Fruit fly (Drosophila melanogaster) whole organism, embryonic: ENCODE measurements around the gene AhcyL1.

Experiments used
- Bgb ChIP-seq: fragments of 200-800 bp; sonication (Bioruptor generic); IDR thresholded peaks from 2 replicates; pipeline ENCODE4 v1.3.6; 2022; ENCODE audit warnings: missing biosample characterization, missing genetic modification characterization; ENCODE audit not compliant: partially characterized antibody
- CG10147 ChIP-seq: fragments of 200-800 bp; sonication (Bioruptor generic); optimal IDR thresholded peaks from 2 replicates; lab custom pipeline; 2019; ENCODE audit warnings: missing biosample characterization, mild to moderate bottlenecking, missing genetic modification characterization, moderate library complexity
- CG10959 ChIP-seq: fragments of 200-800 bp; sonication (Bioruptor generic); IDR thresholded peaks from 2 replicates; pipeline ENCODE4 v1.3.6; 2022; ENCODE audit warnings: missing biosample characterization, missing genetic modification characterization
- CG12104 ChIP-seq: fragments of 200-800 bp; sonication (Bioruptor generic); optimal IDR thresholded peaks from 3 replicates; lab custom pipeline; 2016; ENCODE audit warnings: missing biosample characterization, missing genetic modification characterization
- CG12391 ChIP-seq: fragments of 200-800 bp; sonication (Bioruptor generic); optimal IDR thresholded peaks from 3 replicates; lab custom pipeline; 2018; ENCODE audit warnings: missing biosample characterization, mild to moderate bottlenecking, missing genetic modification characterization, moderate library complexity
- CG13287 ChIP-seq: fragments of 200-800 bp; sonication (Bioruptor generic); IDR thresholded peaks from 2 replicates; pipeline ENCODE4 v1.3.6; 2022; ENCODE audit warnings: missing biosample characterization, missing genetic modification characterization; ENCODE audit not compliant: partially characterized antibody
- CG14050 ChIP-seq: fragments of 200-800 bp; sonication (Bioruptor generic); IDR thresholded peaks from 3 replicates; pipeline ENCODE4 v1.3.6; 2022; ENCODE audit warnings: missing biosample characterization, missing genetic modification characterization
- CG14965 ChIP-seq: fragments of 200-800 bp; sonication (Bioruptor generic); optimal IDR thresholded peaks from 2 replicates; lab custom pipeline; 2016; ENCODE audit warnings: missing biosample characterization, missing genetic modification characterization, borderline replicate concordance
- CG15269 ChIP-seq: fragments of 200-800 bp; sonication (Bioruptor generic); optimal IDR thresholded peaks from 2 replicates; lab custom pipeline; 2018; ENCODE audit warnings: missing biosample characterization, mild to moderate bottlenecking, missing genetic modification characterization, moderate library complexity
- CG17361 ChIP-seq: fragments of 200-800 bp; sonication (Bioruptor generic); IDR thresholded peaks from 3 replicates; pipeline ENCODE4 v1.3.6; 2022; ENCODE audit warnings: missing biosample characterization, missing genetic modification characterization
- CG17802 ChIP-seq: fragments of 200-800 bp; sonication (Bioruptor generic); optimal IDR thresholded peaks from 2 replicates; lab custom pipeline; 2018; ENCODE audit warnings: missing biosample characterization, mild to moderate bottlenecking, missing genetic modification characterization, moderate library complexity
- CG2120 ChIP-seq: fragments of 200-800 bp; sonication (Bioruptor generic); optimal IDR thresholded peaks from 3 replicates; lab custom pipeline; 2016; ENCODE audit warnings: missing biosample characterization, missing genetic modification characterization
- CG2202 ChIP-seq: fragments of 200-800 bp; sonication (Bioruptor generic); optimal IDR thresholded peaks from 2 replicates; lab custom pipeline; 2018; ENCODE audit warnings: missing biosample characterization, mild to moderate bottlenecking, missing genetic modification characterization
- CG30403 ChIP-seq: fragments of 200-800 bp; sonication (Bioruptor generic); optimal IDR thresholded peaks from 3 replicates; lab custom pipeline; 2016; ENCODE audit warnings: missing biosample characterization, missing genetic modification characterization
- CG3163 ChIP-seq: fragments of 200-800 bp; sonication (Bioruptor generic); optimal IDR thresholded peaks from 3 replicates; lab custom pipeline; 2016; ENCODE audit warnings: missing biosample characterization, missing genetic modification characterization
- CG34224 ChIP-seq: fragments of 200-800 bp; sonication (Bioruptor generic); IDR thresholded peaks from 3 replicates; pipeline ENCODE4 v1.3.6; 2022; ENCODE audit warnings: missing biosample characterization, missing genetic modification characterization; ENCODE audit not compliant: partially characterized antibody
- CG4617 ChIP-seq: fragments of 200-800 bp; sonication (Bioruptor generic); optimal IDR thresholded peaks from 3 replicates; lab custom pipeline; 2016; ENCODE audit warnings: missing biosample characterization, missing genetic modification characterization, borderline replicate concordance
- CG6765 ChIP-seq: fragments of 200-800 bp; sonication (Bioruptor generic); optimal IDR thresholded peaks from 3 replicates; lab custom pipeline; 2017; ENCODE audit warnings: missing biosample characterization, mild to moderate bottlenecking, missing genetic modification characterization
- CG7357 ChIP-seq: fragments of 200-800 bp; sonication (Bioruptor generic); IDR thresholded peaks from 3 replicates; pipeline ENCODE4 v1.3.6; 2022; ENCODE audit warnings: missing biosample characterization, missing genetic modification characterization
- CG9215 ChIP-seq: fragments of 200-800 bp; sonication (Bioruptor generic); IDR thresholded peaks from 2 replicates; pipeline ENCODE4 v1.3.6; 2022; ENCODE audit warnings: missing biosample characterization, missing genetic modification characterization
- CG9797 ChIP-seq: fragments of 200-800 bp; sonication (Bioruptor generic); optimal IDR thresholded peaks from 3 replicates; lab custom pipeline; 2018; ENCODE audit warnings: missing biosample characterization, mild to moderate bottlenecking, missing genetic modification characterization
- Doc2 ChIP-seq: fragments of 200-800 bp; sonication (Bioruptor generic); IDR thresholded peaks from 2 replicates; pipeline ENCODE4 v1.3.6; 2022; ENCODE audit warnings: missing biosample characterization, missing genetic modification characterization
- Doc3 ChIP-seq: fragments of 200-800 bp; sonication (Bioruptor generic); IDR thresholded peaks from 3 replicates; pipeline ENCODE4 v1.3.6; 2022; ENCODE audit warnings: missing biosample characterization, missing genetic modification characterization; ENCODE audit not compliant: partially characterized antibody
- Nf-YC ChIP-seq: fragments of 200-800 bp; optimal IDR thresholded peaks from 3 replicates; lab custom pipeline; 2019; ENCODE audit warnings: missing biosample characterization, mild to moderate bottlenecking, missing genetic modification characterization, moderate library complexity
- Sry-δ ChIP-seq: fragments of 200-800 bp; sonication (Bioruptor generic); optimal IDR thresholded peaks from 2 replicates; lab custom pipeline; 2016; ENCODE audit warnings: missing biosample characterization, missing genetic modification characterization
- ato ChIP-seq: fragments of 200-800 bp; sonication (Bioruptor generic); IDR thresholded peaks from 2 replicates; pipeline ENCODE4 v1.3.6; 2022; ENCODE audit warnings: missing biosample characterization, missing genetic modification characterization; ENCODE audit not compliant: partially characterized antibody
- cad ChIP-seq: fragments of >200 bp; optimal IDR thresholded peaks from 2 replicates; lab custom pipeline; 2017; ENCODE audit warnings: missing biosample characterization, missing genetic modification characterization
- chn ChIP-seq: fragments of 200-800 bp; sonication (Bioruptor generic); optimal IDR thresholded peaks from 2 replicates; lab custom pipeline; 2016; ENCODE audit warnings: missing biosample characterization, missing genetic modification characterization
- cwo ChIP-seq: fragments of 200-800 bp; sonication (Bioruptor generic); optimal IDR thresholded peaks from 3 replicates; lab custom pipeline; 2017; ENCODE audit warnings: missing biosample characterization, missing genetic modification characterization, mild to moderate bottlenecking, moderate library complexity, missing genetic modification reagents
- da ChIP-seq: fragments of 200-800 bp; sonication (Bioruptor generic); optimal IDR thresholded peaks from 2 replicates; lab custom pipeline; 2016; ENCODE audit warnings: missing biosample characterization, missing genetic modification characterization
- dpn ChIP-seq, 2 experiments: fragments of 200-800 bp; sonication (Bioruptor generic); optimal IDR thresholded peaks; 3 replicates each; lab custom pipeline; 2016; ENCODE audit warnings: missing biosample characterization in 2 of 2, missing genetic modification characterization in 2 of 2
- fd3F ChIP-seq: fragments of 200-800 bp; sonication (Bioruptor generic); optimal IDR thresholded peaks from 2 replicates; lab custom pipeline; 2018; ENCODE audit warnings: missing biosample characterization, mild to moderate bottlenecking, missing genetic modification characterization, moderate library complexity
- gsb-n ChIP-seq: fragments of 200-800 bp; sonication (Bioruptor generic); optimal IDR thresholded peaks from 3 replicates; lab custom pipeline; 2018; ENCODE audit warnings: missing biosample characterization, mild to moderate bottlenecking, missing genetic modification characterization
- hb ChIP-seq: fragments of 200-800 bp; sonication (Bioruptor generic); IDR thresholded peaks from 3 replicates; pipeline ENCODE4 v1.3.6; 2022; ENCODE audit warnings: missing biosample characterization, missing genetic modification characterization; ENCODE audit not compliant: partially characterized antibody
- kay ChIP-seq: fragments of 200-800 bp; sonication (Bioruptor generic); optimal IDR thresholded peaks from 2 replicates; lab custom pipeline; 2016; ENCODE audit warnings: missing biosample characterization, missing genetic modification characterization
- lov ChIP-seq, 2 experiments: fragments of 200-800 bp in 1 of 2; fragments of >200 bp in 1 of 2; sonication (Bioruptor generic) in 1 of 2; IDR thresholded peaks in 1 of 2; optimal IDR thresholded peaks in 1 of 2; 2 replicates in 1 of 2; 3 replicates in 1 of 2; pipeline versions ENCODE4 v1.3.6 to Lab custom; 2017 to 2022; ENCODE audit warnings: missing biosample characterization in 1 of 2, missing genetic modification characterization in 1 of 2
- mld ChIP-seq: fragments of 200-800 bp; sonication (Bioruptor generic); IDR thresholded peaks from 3 replicates; pipeline ENCODE4 v1.3.6; 2022; ENCODE audit warnings: missing biosample characterization, missing genetic modification characterization; ENCODE audit not compliant: partially characterized antibody
- onecut ChIP-seq: fragments of 200-800 bp; sonication (Bioruptor generic); IDR thresholded peaks from 2 replicates; pipeline ENCODE4 v1.3.6; 2022; ENCODE audit warnings: missing biosample characterization, missing genetic modification characterization
- p53 ChIP-seq: fragments of 200-800 bp; sonication (Bioruptor generic); optimal IDR thresholded peaks from 2 replicates; lab custom pipeline; 2016; ENCODE audit warnings: missing biosample characterization, missing genetic modification characterization
- ro ChIP-seq: fragments of 200-800 bp; sonication (Bioruptor generic); IDR thresholded peaks from 2 replicates; pipeline ENCODE4 v1.3.6; 2022; ENCODE audit warnings: missing biosample characterization, missing genetic modification characterization
- sd ChIP-seq: fragments of 200-800 bp; sonication (Bioruptor generic); optimal IDR thresholded peaks from 3 replicates; lab custom pipeline; 2018; ENCODE audit warnings: missing biosample characterization, mild to moderate bottlenecking, missing genetic modification characterization, moderate library complexity
- sim ChIP-seq: fragments of 200-800 bp; sonication (Bioruptor generic); IDR thresholded peaks from 2 replicates; pipeline ENCODE4 v1.3.6; 2022; ENCODE audit warnings: missing biosample characterization, missing genetic modification characterization
- sima ChIP-seq: fragments of 200-800 bp; sonication (Bioruptor generic); optimal IDR thresholded peaks from 2 replicates; lab custom pipeline; 2016; ENCODE audit warnings: missing biosample characterization, missing genetic modification characterization
- sr ChIP-seq: fragments of 200-800 bp; sonication (Bioruptor generic); IDR thresholded peaks from 3 replicates; pipeline ENCODE4 v1.3.6; 2022; ENCODE audit warnings: missing biosample characterization, missing genetic modification characterization
- trem ChIP-seq: fragments of 200-800 bp; optimal IDR thresholded peaks from 3 replicates; lab custom pipeline; 2019; ENCODE audit warnings: missing biosample characterization, mild to moderate bottlenecking, missing genetic modification characterization, moderate library complexity
- ttk ChIP-seq: fragments of 200-800 bp; sonication (Bioruptor generic); IDR thresholded peaks from 2 replicates; pipeline ENCODE4 v2.1.2; 2022; ENCODE audit warnings: missing biosample characterization, missing genetic modification characterization
- wdn ChIP-seq: fragments of 200-800 bp; sonication (Bioruptor generic); IDR thresholded peaks from 2 replicates; pipeline ENCODE4 v1.3.6; 2022; ENCODE audit warnings: missing biosample characterization, missing genetic modification characterization
- wek ChIP-seq: fragments of 200-800 bp; sonication (Bioruptor generic); optimal IDR thresholded peaks from 3 replicates; lab custom pipeline; 2018; ENCODE audit warnings: missing biosample characterization, mild to moderate bottlenecking, missing genetic modification characterization, moderate library complexity
- zfh1 ChIP-seq: fragments of 200-800 bp; sonication (Bioruptor generic); IDR thresholded peaks from 3 replicates; pipeline ENCODE4 v1.3.6; 2022; ENCODE audit warnings: missing biosample characterization, missing genetic modification characterization
- zfh2 ChIP-seq: fragments of 200-800 bp; sonication (Bioruptor generic); optimal IDR thresholded peaks from 2 replicates; lab custom pipeline; 2016; ENCODE audit warnings: missing biosample characterization, missing genetic modification characterization

The AhcyL1 gene

dm6 chr3L:2798463-2798993 lies 26.4 kb upstream of the AhcyL1 start (continued):
- TF ChIP-seq fd3F (GFP tag; lab: Kevin White, UChicago) (no peak), ato (GFP tag; lab: Robert Waterston, UW) (no peak), CG15269 (no peak), CG4617 (GFP tag; lab: Kevin White, UChicago) (no peak), sd (peak; percentile 1), wdn (0 out of 2 replicates have a peak, but pooled peaks have one; percentile 33), CG7357 (GFP tag; lab: Robert Waterston, UW) (no peak), mld (GFP tag; lab: Robert Waterston, UW) (no peak), CG2202 (peak; percentile 55), CG17802 (no peak), CG10959 (GFP tag; lab: Robert Waterston, UW) (peak; percentile 24; the same call in 1 of the 2 replicates), CG14050 (GFP tag; lab: Robert Waterston, UW) (no peak), ro (GFP tag; lab: Robert Waterston, UW) (no peak), CG9797 (GFP tag; lab: Kevin White, UChicago) (peak; percentile 20), lov (optimal IDR thresholded peaks at IDR 0.05; lab: Kevin White, UChicago) (no peak), lov (GFP tag; IDR thresholded peaks at IDR 0.05; lab: Robert Waterston, UW) (peak; percentile 27; the same call in 1 of the 3 replicates), ttk (GFP tag; lab: Robert Waterston, UW) (no peak), zfh1 (GFP tag; lab: Robert Waterston, UW) (peak; percentile 51; the same call in 2 of the 3 replicates), dpn (GFP tag; optimal IDR thresholded peaks at IDR 0.05; lab: Kevin White, UChicago) (no peak), sr (GFP tag; lab: Robert Waterston, UW) (no peak), cad (GFP tag; lab: Kevin White, UChicago) (no peak), CG2120 (no peak), sima (GFP tag; lab: Kevin White, UChicago) (no peak), CG9215 (GFP tag; lab: Robert Waterston, UW) (no peak), CG10147 (GFP tag; lab: Kevin White, UChicago) (peak; percentile 10), kay (GFP tag; lab: Kevin White, UChicago) (no peak), Doc2 (GFP tag; lab: Robert Waterston, UW) (no peak), Doc3 (GFP tag; lab: Robert Waterston, UW) (no peak), CG14965 (GFP tag; lab: Kevin White, UChicago) (no peak), CG34224 (no peak), CG30403 (GFP tag; lab: Kevin White, UChicago) (no peak), CG12104 (peak; percentile 8), CG13287 (GFP tag; lab: Robert Waterston, UW) (no peak), CG6765 (no peak), Sry-δ (GFP tag; lab: Kevin White, UChicago) (no peak), CG3163 (no peak), chn (no peak), p53 (GFP tag; lab: Kevin White, UChicago) (no peak), wek (GFP tag; lab: Kevin White, UChicago) (peak; percentile 68), CG12391 (tag; lab: Kevin White, UChicago) (peak; percentile 10), Nf-YC (no peak), Bgb (GFP tag; lab: Robert Waterston, UW) (no peak), onecut (GFP tag; lab: Robert Waterston, UW) (no peak; the same call in none of the 2 replicates), gsb-n (tag; lab: Kevin White, UChicago) (peak; percentile 79), hb (GFP tag; lab: Robert Waterston, UW) (no peak), CG17361 (peak; percentile 48; the same call in 2 of the 3 replicates), trem (tag; lab: Kevin White, UChicago) (peak; percentile 3), da (GFP tag; lab: Kevin White, UChicago) (no peak), sim (GFP tag; lab: Robert Waterston, UW) (no peak), zfh2 (no peak), cwo (GFP tag; lab: Kevin White, UChicago) (no peak)
